Worm (Caenorhabditis elegans) whole organism, L1 larva: ENCODE data around the gene F20G2.6.

ENCODE experiments used
- C16A3.4 ChIP-seq: fragments of 150-350 bp; optimal IDR thresholded peaks from 2 replicates; lab custom pipeline; 2014; ENCODE audit warnings: missing biosample characterization, missing genetic modification characterization
- F16B12.6 ChIP-seq: fragments of 150-350 bp; optimal IDR thresholded peaks from 2 replicates; lab custom pipeline; 2014; ENCODE audit warnings: missing biosample characterization, missing genetic modification characterization
- alr-1 ChIP-seq: fragments of 200-800 bp; sonication (Bioruptor generic); optimal IDR thresholded peaks from 2 replicates; lab custom pipeline; 2018; ENCODE audit warnings: borderline replicate concordance, mild to moderate bottlenecking, missing genetic modification characterization, missing compliant biosample characterization
- aly-2 ChIP-seq: fragments of 150-350 bp; optimal IDR thresholded peaks from 2 replicates; lab custom pipeline; 2014; ENCODE audit warnings: missing biosample characterization, missing genetic modification characterization
- ceh-63 ChIP-seq: fragments of 200-800 bp; sonication (Bioruptor generic); optimal IDR thresholded peaks from 2 replicates; lab custom pipeline; 2018; ENCODE audit warnings: mild to moderate bottlenecking, missing genetic modification characterization, missing compliant biosample characterization
- ceh-82 ChIP-seq, 3 experiments: fragments of 150-350 bp in 1 of 3; sonication (generic microtip) in 2 of 3; optimal IDR thresholded peaks; 2 replicates each; lab custom pipeline; 2014 to 2017; ENCODE audit warnings: missing biosample characterization in 3 of 3, missing genetic modification characterization in 3 of 3
- ceh-88 ChIP-seq: fragments of 200-800 bp; sonication (Bioruptor generic); IDR thresholded peaks from 2 replicates; pipeline ENCODE4 v1.3.6; 2022; ENCODE audit warnings: missing genetic modification characterization, missing compliant biosample characterization
- ceh-90 ChIP-seq: sonication (generic microtip); optimal IDR thresholded peaks from 2 replicates; lab custom pipeline; 2016; ENCODE audit warnings: missing genetic modification characterization, missing compliant biosample characterization
- dpl-1 ChIP-seq, 3 experiments: fragments of 150-350 bp in 2 of 3; sonication (generic microtip) in 1 of 3; optimal IDR thresholded peaks; 2 replicates each; lab custom pipeline; 2014 to 2017; ENCODE audit warnings: missing biosample characterization in 3 of 3, missing genetic modification characterization in 3 of 3, missing genetic modification reagents in 3 of 3
- dsc-1 ChIP-seq: sonication (generic microtip); optimal IDR thresholded peaks from 2 replicates; lab custom pipeline; 2016; ENCODE audit warnings: mild to moderate bottlenecking, missing genetic modification characterization, missing compliant biosample characterization
- elt-2 ChIP-seq: sonication (generic microtip); optimal IDR thresholded peaks from 2 replicates; lab custom pipeline; 2016; ENCODE audit warnings: missing genetic modification characterization, mild to moderate bottlenecking, inconsistent platforms, missing compliant biosample characterization, missing genetic modification reagents
- elt-3 ChIP-seq, 6 experiments: fragments of 150-350 bp in 1 of 6; sonication (generic microtip); optimal IDR thresholded peaks; 2 replicates each; lab custom pipeline; 2017 to 2018; ENCODE audit warnings: missing biosample characterization in 6 of 6, missing genetic modification characterization in 6 of 6, inconsistent platforms in 1 of 6
- ets-5 ChIP-seq: fragments of 200-800 bp; sonication (Bioruptor generic); IDR thresholded peaks from 2 replicates; pipeline ENCODE4 v1.3.6; 2022; ENCODE audit warnings: missing genetic modification characterization, missing compliant biosample characterization
- fos-1 ChIP-seq: fragments of 150-350 bp; optimal IDR thresholded peaks from 2 replicates; lab custom pipeline; 2014; ENCODE audit warnings: missing biosample characterization, missing genetic modification characterization
- hpl-2 ChIP-seq: fragments of 150-350 bp; optimal IDR thresholded peaks from 2 replicates; lab custom pipeline; 2014; ENCODE audit warnings: missing biosample characterization, missing genetic modification reagents, missing genetic modification characterization
- isw-1 ChIP-seq: fragments of 200-800 bp; sonication (Bioruptor generic); IDR thresholded peaks from 2 replicates; pipeline ENCODE4 v1.3.6; 2022; ENCODE audit warnings: missing genetic modification characterization, missing compliant biosample characterization
- jun-1 ChIP-seq: fragments of 150-350 bp; optimal IDR thresholded peaks from 2 replicates; lab custom pipeline; 2014; ENCODE audit warnings: missing biosample characterization, missing genetic modification reagents, missing genetic modification characterization
- lin-13 ChIP-seq: fragments of 150-350 bp; optimal IDR thresholded peaks from 2 replicates; lab custom pipeline; 2014; ENCODE audit warnings: missing biosample characterization, missing genetic modification reagents, missing genetic modification characterization
- lin-15B ChIP-seq: fragments of 150-350 bp; sonication (generic microtip); optimal IDR thresholded peaks from 3 replicates; lab custom pipeline; 2014; ENCODE audit warnings: missing biosample characterization, missing genetic modification characterization
- lin-35 ChIP-seq, 2 experiments: fragments of 150-350 bp; optimal IDR thresholded peaks; 2 replicates each; lab custom pipeline; 2014; ENCODE audit warnings: missing biosample characterization in 2 of 2, missing genetic modification characterization in 2 of 2, missing genetic modification reagents in 2 of 2
- lir-3 ChIP-seq: sonication (generic microtip); optimal IDR thresholded peaks from 2 replicates; lab custom pipeline; 2016; ENCODE audit warnings: mild to moderate bottlenecking, missing genetic modification characterization, moderate library complexity, missing compliant biosample characterization; ENCODE audit not compliant: poor library complexity
- lsy-2 ChIP-seq, 2 experiments: fragments of 150-350 bp; optimal IDR thresholded peaks; 2 replicates each; lab custom pipeline; 2014; ENCODE audit warnings: missing biosample characterization in 2 of 2, missing genetic modification characterization in 2 of 2
- mdl-1 ChIP-seq, 2 experiments: fragments of 150-350 bp; optimal IDR thresholded peaks; 2 replicates each; lab custom pipeline; 2014 to 2017; ENCODE audit warnings: missing biosample characterization in 2 of 2, missing genetic modification characterization in 2 of 2, inconsistent platforms in 1 of 2
- mef-2 ChIP-seq: fragments of 150-350 bp; optimal IDR thresholded peaks from 2 replicates; lab custom pipeline; 2014; ENCODE audit warnings: missing biosample characterization, missing genetic modification characterization
- mep-1 ChIP-seq: fragments of 150-350 bp; optimal IDR thresholded peaks from 2 replicates; lab custom pipeline; 2014; ENCODE audit warnings: missing biosample characterization, missing genetic modification characterization
- nhr-11 ChIP-seq: fragments of 150-350 bp; optimal IDR thresholded peaks from 2 replicates; lab custom pipeline; 2014; ENCODE audit warnings: missing biosample characterization, missing genetic modification characterization
- nhr-12 ChIP-seq: sonication (generic microtip); optimal IDR thresholded peaks from 2 replicates; lab custom pipeline; 2017; ENCODE audit warnings: missing biosample characterization, missing genetic modification characterization
- nhr-19 ChIP-seq: fragments of 200-800 bp; sonication (Bioruptor generic); conservative IDR thresholded peaks from 2 replicates; pipeline ENCODE4 v1.3.6; 2022; ENCODE audit warnings: missing genetic modification characterization, missing compliant biosample characterization
- nhr-71 ChIP-seq: sonication (generic microtip); optimal IDR thresholded peaks from 2 replicates; lab custom pipeline; 2016; ENCODE audit warnings: mild to moderate bottlenecking, missing genetic modification characterization, moderate library complexity, missing compliant biosample characterization
- nhr-84 ChIP-seq: sonication (generic microtip); optimal IDR thresholded peaks from 2 replicates; lab custom pipeline; 2017; ENCODE audit warnings: missing biosample characterization, missing genetic modification characterization
- nhr-85 ChIP-seq: sonication (generic microtip); peaks from one replicate; lab custom pipeline; 2016; ENCODE audit warnings: missing genetic modification characterization, inconsistent platforms, missing compliant biosample characterization
- nhr-90 ChIP-seq: sonication (generic microtip); optimal IDR thresholded peaks from 2 replicates; lab custom pipeline; 2016; ENCODE audit warnings: mild to moderate bottlenecking, missing genetic modification characterization, missing compliant biosample characterization; ENCODE audit not compliant: poor library complexity
- pag-3 ChIP-seq: sonication (generic microtip); optimal IDR thresholded peaks from 2 replicates; lab custom pipeline; 2017; ENCODE audit warnings: missing genetic modification characterization, mild to moderate bottlenecking, missing compliant biosample characterization, antibody characterized with exemption, borderline replicate concordance; ENCODE audit not compliant: insufficient read depth
- pax-3 ChIP-seq: fragments of 200-800 bp; sonication (Bioruptor generic); optimal IDR thresholded peaks from 2 replicates; lab custom pipeline; 2018; ENCODE audit warnings: mild to moderate bottlenecking, missing genetic modification characterization, moderate library complexity, missing compliant biosample characterization
- rnt-1 ChIP-seq: sonication (generic microtip); optimal IDR thresholded peaks from 2 replicates; lab custom pipeline; 2016; ENCODE audit warnings: mild to moderate bottlenecking, missing genetic modification characterization, moderate library complexity, missing compliant biosample characterization
- skn-1 ChIP-seq: fragments of 150-350 bp; optimal IDR thresholded peaks from 2 replicates; lab custom pipeline; 2014; ENCODE audit warnings: missing biosample characterization, missing genetic modification characterization
- snpc-4 ChIP-seq: fragments of 150-350 bp; optimal IDR thresholded peaks from 2 replicates; lab custom pipeline; 2014; ENCODE audit warnings: missing biosample characterization, missing genetic modification characterization
- snu-23 ChIP-seq: sonication (generic microtip); optimal IDR thresholded peaks from 2 replicates; lab custom pipeline; 2016; ENCODE audit warnings: missing genetic modification characterization, missing compliant biosample characterization
- sox-4 ChIP-seq: sonication (generic microtip); optimal IDR thresholded peaks from 2 replicates; lab custom pipeline; 2016; ENCODE audit warnings: missing genetic modification characterization, missing compliant biosample characterization
- swsn-7 ChIP-seq: sonication (generic microtip); optimal IDR thresholded peaks from 2 replicates; lab custom pipeline; 2016; ENCODE audit warnings: missing genetic modification characterization, missing compliant biosample characterization
- unc-130 ChIP-seq: fragments of 150-350 bp; optimal IDR thresholded peaks from 2 replicates; lab custom pipeline; 2017; ENCODE audit warnings: missing biosample characterization, missing genetic modification characterization, inconsistent platforms
- unc-62 ChIP-seq: fragments of 150-350 bp; optimal IDR thresholded peaks from 2 replicates; lab custom pipeline; 2014; ENCODE audit warnings: missing biosample characterization, missing genetic modification reagents, missing genetic modification characterization
- unc-86 ChIP-seq: sonication (generic microtip); optimal IDR thresholded peaks from 2 replicates; lab custom pipeline; 2016; ENCODE audit warnings: missing genetic modification characterization, missing compliant biosample characterization
- unc-98 ChIP-seq: fragments of 200-800 bp; sonication (Bioruptor generic); IDR thresholded peaks from 2 replicates; pipeline ENCODE4 v1.3.6; 2022; ENCODE audit warnings: missing genetic modification characterization, missing compliant biosample characterization
- xbp-1 ChIP-seq: sonication (generic microtip); optimal IDR thresholded peaks from 2 replicates; lab custom pipeline; 2016; ENCODE audit warnings: missing genetic modification characterization, missing compliant biosample characterization
- zag-1 ChIP-seq: fragments of 150-350 bp; optimal IDR thresholded peaks from 2 replicates; lab custom pipeline; 2014; ENCODE audit warnings: missing biosample characterization, missing genetic modification characterization
- ztf-11 ChIP-seq, 2 experiments: sonication (generic microtip); optimal IDR thresholded peaks; 2 replicates each; lab custom pipeline; 2016 to 2017; ENCODE audit warnings: missing genetic modification characterization in 2 of 2, missing biosample characterization in 1 of 2, missing compliant biosample characterization in 1 of 2
- ztf-4 ChIP-seq: fragments of 150-350 bp; optimal IDR thresholded peaks from 2 replicates; lab custom pipeline; 2014; ENCODE audit warnings: missing biosample characterization, missing genetic modification characterization

F20G2.6 gene

ce11 chrV:13787948-13788681 lies 25.2 kb downstream of the F20G2.6 start (continued):
- TF ChIP-seq unc-130 (tag; lab: Kevin White, UChicago), result peak; percentile 24
- TF ChIP-seq swsn-7 (tag; lab: Kevin White, UChicago), result no peak
- no peak for TF ChIP-seq isw-1 (GFP tag; lab: Robert Waterston, UW)
- no peak for TF ChIP-seq unc-98
- no peak for TF ChIP-seq lin-15B (tag; lab: Kevin White, UChicago)
- no peak for TF ChIP-seq lin-13 (GFP tag; lab: Kevin White, UChicago)
- TF ChIP-seq alr-1 (tag; lab: Kevin White, UChicago), result no peak
- TF ChIP-seq nhr-84 (tag; lab: Kevin White, UChicago), result no peak
- TF ChIP-seq pag-3 (tag; lab: Kevin White, UChicago), result no peak
- peak in 1 of 3 experiments; percentile 48 for TF ChIP-seq dpl-1 (GFP tag; optimal IDR thresholded peaks at IDR 0.05; lab: Kevin White, UChicago)
- TF ChIP-seq rnt-1 (tag; lab: Kevin White, UChicago), result peak; percentile 54
- peak; percentile 95 for TF ChIP-seq nhr-85 (tag; lab: Kevin White, UChicago)
- peak; percentile 31 for TF ChIP-seq lir-3 (tag; lab: Kevin White, UChicago)
- TF ChIP-seq nhr-71 (tag; lab: Kevin White, UChicago), result peak; percentile 80
- peak in 1 of 2 experiments; percentile 3 for TF ChIP-seq mdl-1 (tag; optimal IDR thresholded peaks at IDR 0.05; lab: Kevin White, UChicago)
- TF ChIP-seq elt-2, result peak; percentile 23
- TF ChIP-seq snu-23 (GFP tag; lab: Kevin White, UChicago), result peak; percentile 67
- TF ChIP-seq ztf-11 (tag; optimal IDR thresholded peaks at IDR 0.05; lab: Kevin White, UChicago), result no peak
- TF ChIP-seq, all 84 proteins: peak for 26

- TF ChIP-seq mep-1 (tag; lab: Kevin White, UChicago) (peak; percentile 77), ceh-63 (GFP tag; lab: Kevin White, UChicago) (no peak), ceh-88 (GFP tag; lab: Robert Waterston, UW) (peak; percentile 66), swsn-7 (tag; lab: Kevin White, UChicago) (peak; percentile 81), isw-1 (GFP tag; lab: Robert Waterston, UW) (peak; percentile 70), elt-3 (tag; optimal IDR thresholded peaks at IDR 0.05; lab: Kevin White, UChicago) (peak in 2 of 6 experiments; percentile 53 to 54), elt-2 (peak; percentile 75), skn-1 (peak; percentile 63), nhr-12 (tag; lab: Kevin White, UChicago) (no peak), aly-2 (tag; lab: Kevin White, UChicago) (peak; percentile 34), ceh-90 (tag; lab: Kevin White, UChicago) (no peak), hpl-2 (peak; percentile 28), ceh-82 (tag; optimal IDR thresholded peaks at IDR 0.05; lab: Kevin White, UChicago) (peak; percentile 57 to 92 (median 83)), unc-62 (no peak), ztf-4 (tag; lab: Kevin White, UChicago) (peak; percentile 76), C16A3.4 (tag; lab: Kevin White, UChicago) (peak; percentile 89), fos-1 (tag; lab: Kevin White, UChicago) (peak; percentile 76), ets-5 (GFP tag; lab: Robert Waterston, UW) (no peak), xbp-1 (tag; lab: Kevin White, UChicago) (peak; percentile 70), lsy-2 (tag; optimal IDR thresholded peaks at IDR 0.05; lab: Kevin White, UChicago) (peak; percentile 77 to 94), snu-23 (GFP tag; lab: Kevin White, UChicago) (peak; percentile 93), zag-1 (tag; lab: Kevin White, UChicago) (no peak), lin-15B (tag; lab: Kevin White, UChicago) (peak; percentile 88), lin-13 (GFP tag; lab: Kevin White, UChicago) (peak; percentile 74), snpc-4 (tag; lab: Kevin White, UChicago) (peak; percentile 39), dsc-1 (tag; lab: Kevin White, UChicago) (peak; percentile 77), mef-2 (tag; lab: Kevin White, UChicago) (peak; percentile 66), nhr-19 (GFP tag; lab: Robert Waterston, UW) (peak; percentile 84), sox-4 (peak; percentile 60), nhr-90 (peak; percentile 64), mdl-1 (tag; optimal IDR thresholded peaks at IDR 0.05; lab: Kevin White, UChicago) (peak in 1 of 2 experiments; percentile 77), unc-86 (tag; lab: Kevin White, UChicago) (peak; percentile 83), jun-1 (peak; percentile 65), pax-3 (tag; lab: Kevin White, UChicago) (peak; percentile 87), F16B12.6 (peak; percentile 19), pag-3 (tag; lab: Kevin White, UChicago) (no peak), lin-35 (GFP tag; optimal IDR thresholded peaks at IDR 0.05; lab: Kevin White, UChicago) (peak; percentile 79 to 80), nhr-11 (peak; percentile 5)
Measured at ce11 chrV:13789362-13789761, 26.5 kb downstream of the F20G2.6 start.
